Worm (Caenorhabditis elegans) whole organism, L3 larva: Measurements from ENCODE around the gene grd-7.

ENCODE experiments used
- ama-1 ChIP-seq: fragments of 150-350 bp; optimal IDR thresholded peaks from 2 replicates; lab custom pipeline; 2018
- daf-12 ChIP-seq: fragments of 150-350 bp; optimal IDR thresholded peaks from 2 replicates; lab custom pipeline; 2014; ENCODE audit warnings: missing biosample characterization, missing genetic modification reagents, missing genetic modification characterization
- hmg-11 ChIP-seq: sonication (generic microtip); optimal IDR thresholded peaks from 2 replicates; lab custom pipeline; 2016; ENCODE audit warnings: missing genetic modification characterization, missing compliant biosample characterization
- lin-39 ChIP-seq: fragments of 150-350 bp; optimal IDR thresholded peaks from 2 replicates; lab custom pipeline; 2018; ENCODE audit warnings: missing biosample characterization, missing genetic modification reagents, missing genetic modification characterization
- mdl-1 ChIP-seq: fragments of 150-350 bp; optimal IDR thresholded peaks from 2 replicates; lab custom pipeline; 2014; ENCODE audit warnings: missing biosample characterization, missing genetic modification characterization
- nhr-11 ChIP-seq: fragments of 150-350 bp; optimal IDR thresholded peaks from 2 replicates; lab custom pipeline; 2014; ENCODE audit warnings: missing biosample characterization, missing genetic modification characterization
- nhr-43 ChIP-seq: sonication (generic microtip); optimal IDR thresholded peaks from 2 replicates; lab custom pipeline; 2016; ENCODE audit warnings: mild to moderate bottlenecking, missing genetic modification characterization, missing compliant biosample characterization; ENCODE audit not compliant: poor library complexity, severe bottlenecking
- pqm-1 ChIP-seq: fragments of 150-350 bp; optimal IDR thresholded peaks from 2 replicates; lab custom pipeline; 2017; ENCODE audit warnings: missing biosample characterization, missing genetic modification characterization, inconsistent platforms
- snpc-4 ChIP-seq: fragments of 150-350 bp; optimal IDR thresholded peaks from 2 replicates; lab custom pipeline; 2014; ENCODE audit warnings: missing biosample characterization, missing genetic modification characterization
- zag-1 ChIP-seq: fragments of 150-350 bp; optimal IDR thresholded peaks from 2 replicates; lab custom pipeline; 2014; ENCODE audit warnings: missing biosample characterization, missing genetic modification characterization

ce11 chrX:7225028-7225427 is 44.3 kb downstream of the grd-7 start:
- TF ChIP-seq mdl-1 (tag; lab: Kevin White, UChicago) (no peak), lin-39 (tag; lab: Kevin White, UChicago) (no peak), nhr-11 (tag; lab: Kevin White, UChicago) (no peak), daf-12 (tag; lab: Kevin White, UChicago) (no peak), hmg-11 (tag; lab: Kevin White, UChicago) (no peak), ama-1 (lab: Kevin White, UChicago) (no peak), snpc-4 (tag; lab: Kevin White, UChicago) (no peak), pqm-1 (no peak), zag-1 (tag; lab: Kevin White, UChicago) (no peak), nhr-43 (tag; lab: Kevin White, UChicago) (no peak)
